Worm (Caenorhabditis elegans) whole organism, mixed stage, embryonic: ENCODE data around the gene ser-1.

Source experiments
- M03D4.4 ChIP-seq: sonication (generic microtip); optimal IDR thresholded peaks from 2 replicates; lab custom pipeline; 2017; ENCODE audit warnings: mild to moderate bottlenecking, missing genetic modification characterization, missing compliant biosample characterization
- bed-3 ChIP-seq: fragments of 200-800 bp; sonication (Bioruptor generic); optimal IDR thresholded peaks from 3 replicates; lab custom pipeline; 2018; ENCODE audit warnings: mild to moderate bottlenecking, missing genetic modification characterization, moderate library complexity, missing compliant biosample characterization
- blmp-1 ChIP-seq: fragments of 150-350 bp; optimal IDR thresholded peaks from 2 replicates; lab custom pipeline; 2014; ENCODE audit warnings: missing biosample characterization, missing genetic modification characterization
- ceh-39 ChIP-seq: fragments of 150-350 bp; optimal IDR thresholded peaks from 2 replicates; lab custom pipeline; 2014; ENCODE audit warnings: missing biosample characterization, missing genetic modification characterization
- ceh-43 ChIP-seq: fragments of 200-800 bp; sonication (Bioruptor generic); optimal IDR thresholded peaks from 2 replicates; lab custom pipeline; 2018; ENCODE audit warnings: mild to moderate bottlenecking, missing genetic modification characterization, moderate library complexity, missing compliant biosample characterization
- ceh-83 ChIP-seq: fragments of 200-800 bp; sonication (Bioruptor generic); optimal IDR thresholded peaks from 2 replicates; lab custom pipeline; 2018; ENCODE audit warnings: mild to moderate bottlenecking, missing genetic modification characterization, missing compliant biosample characterization
- ces-1 ChIP-seq: fragments of 150-350 bp; optimal IDR thresholded peaks from 2 replicates; lab custom pipeline; 2014; ENCODE audit warnings: missing biosample characterization, missing genetic modification reagents, missing genetic modification characterization
- cnd-1 ChIP-seq: fragments of 200-800 bp; sonication (Bioruptor generic); optimal IDR thresholded peaks from 2 replicates; lab custom pipeline; 2018; ENCODE audit warnings: mild to moderate bottlenecking, missing genetic modification characterization, missing compliant biosample characterization
- drap-1 ChIP-seq: fragments of 200-800 bp; sonication (Bioruptor generic); optimal IDR thresholded peaks from 3 replicates; lab custom pipeline; 2018; ENCODE audit warnings: mild to moderate bottlenecking, missing genetic modification characterization, missing compliant biosample characterization
- elt-1 ChIP-seq: sonication (generic microtip); optimal IDR thresholded peaks from 2 replicates; lab custom pipeline; 2017; ENCODE audit warnings: missing genetic modification characterization, mild to moderate bottlenecking, missing compliant biosample characterization, antibody characterized with exemption, moderate library complexity, borderline replicate concordance; ENCODE audit not compliant: insufficient read depth
- ham-2 ChIP-seq: fragments of 200-800 bp; sonication (Bioruptor generic); optimal IDR thresholded peaks from 2 replicates; lab custom pipeline; 2018; ENCODE audit warnings: mild to moderate bottlenecking, missing genetic modification characterization, missing compliant biosample characterization
- hlh-1 ChIP-seq: fragments of 150-350 bp; optimal IDR thresholded peaks from 2 replicates; lab custom pipeline; 2014; ENCODE audit warnings: missing biosample characterization, missing genetic modification reagents, missing genetic modification characterization
- lin-13 ChIP-seq: fragments of 150-350 bp; optimal IDR thresholded peaks from 2 replicates; lab custom pipeline; 2014; ENCODE audit warnings: missing biosample characterization, missing genetic modification characterization
- lin-32 ChIP-seq: fragments of 200-800 bp; sonication (Bioruptor generic); optimal IDR thresholded peaks from 2 replicates; lab custom pipeline; 2018; ENCODE audit warnings: mild to moderate bottlenecking, missing genetic modification characterization, missing compliant biosample characterization
- lsy-2 ChIP-seq: fragments of 150-350 bp; optimal IDR thresholded peaks from 2 replicates; lab custom pipeline; 2014; ENCODE audit warnings: missing biosample characterization, missing genetic modification characterization
- mep-1 ChIP-seq: fragments of 150-350 bp; optimal IDR thresholded peaks from 2 replicates; lab custom pipeline; 2017; ENCODE audit warnings: missing biosample characterization, missing genetic modification reagents, missing genetic modification characterization, inconsistent platforms
- mls-2 ChIP-seq: sonication (generic microtip); optimal IDR thresholded peaks from 2 replicates; lab custom pipeline; 2016; ENCODE audit warnings: mild to moderate bottlenecking, missing genetic modification characterization, moderate library complexity, missing compliant biosample characterization
- nhr-12 ChIP-seq: fragments of 150-350 bp; optimal IDR thresholded peaks from 2 replicates; lab custom pipeline; 2014; ENCODE audit warnings: missing biosample characterization, missing genetic modification characterization
- nhr-237 ChIP-seq: fragments of 150-350 bp; optimal IDR thresholded peaks from 2 replicates; lab custom pipeline; 2014; ENCODE audit warnings: missing biosample characterization, missing genetic modification characterization
- nhr-28 ChIP-seq: fragments of 150-350 bp; optimal IDR thresholded peaks from 2 replicates; lab custom pipeline; 2014; ENCODE audit warnings: missing biosample characterization, missing genetic modification characterization
- nhr-76 ChIP-seq: sonication (generic microtip); optimal IDR thresholded peaks from 2 replicates; lab custom pipeline; 2017; ENCODE audit warnings: missing biosample characterization, missing genetic modification characterization
- pha-4 ChIP-seq: fragments of 150-350 bp; optimal IDR thresholded peaks from 2 replicates; lab custom pipeline; 2018; ENCODE audit warnings: missing biosample characterization, missing genetic modification reagents, missing genetic modification characterization
- sem-2 ChIP-seq: fragments of 200-800 bp; sonication (Bioruptor generic); optimal IDR thresholded peaks from 2 replicates; lab custom pipeline; 2018; ENCODE audit warnings: mild to moderate bottlenecking, missing genetic modification characterization, missing compliant biosample characterization
- snpc-4 ChIP-seq: fragments of 150-350 bp; optimal IDR thresholded peaks from 2 replicates; lab custom pipeline; 2014; ENCODE audit warnings: missing biosample characterization, missing genetic modification characterization
- sptf-1 ChIP-seq: sonication (generic microtip); optimal IDR thresholded peaks from 2 replicates; lab custom pipeline; 2017; ENCODE audit warnings: mild to moderate bottlenecking, missing genetic modification characterization, moderate library complexity, missing compliant biosample characterization
- tbx-8 ChIP-seq: fragments of 200-800 bp; sonication (Bioruptor generic); optimal IDR thresholded peaks from 2 replicates; lab custom pipeline; 2018; ENCODE audit warnings: mild to moderate bottlenecking, missing genetic modification characterization, moderate library complexity, missing compliant biosample characterization
- unc-120 ChIP-seq: sonication (generic microtip); optimal IDR thresholded peaks from 2 replicates; lab custom pipeline; 2017; ENCODE audit warnings: missing genetic modification characterization, missing compliant biosample characterization; ENCODE audit not compliant: poor library complexity, severe bottlenecking
- unc-39 ChIP-seq: fragments of 150-350 bp; optimal IDR thresholded peaks from 2 replicates; lab custom pipeline; 2014; ENCODE audit warnings: missing biosample characterization, missing genetic modification characterization
- unc-62 ChIP-seq: fragments of 150-350 bp; optimal IDR thresholded peaks from 2 replicates; lab custom pipeline; 2014; ENCODE audit warnings: missing biosample characterization, missing genetic modification reagents, missing genetic modification characterization
- zip-8 ChIP-seq: fragments of 150-350 bp; optimal IDR thresholded peaks from 2 replicates; lab custom pipeline; 2014; ENCODE audit warnings: missing biosample characterization, missing genetic modification characterization
- ztf-11 ChIP-seq: fragments of 150-350 bp; optimal IDR thresholded peaks from 2 replicates; lab custom pipeline; 2014; ENCODE audit warnings: missing biosample characterization, missing genetic modification characterization

ser-1 gene

ce11 chrX:16590803-16591202 lies 11.3 kb downstream of the ser-1 start:
- TF ChIP-seq ces-1 (GFP tag; lab: Kevin White, UChicago): peak; percentile 1
- TF ChIP-seq nhr-28: no peak
- TF ChIP-seq bed-3 (GFP tag; lab: Kevin White, UChicago): peak; percentile 41
- peak; percentile 79 for TF ChIP-seq mls-2 (tag; lab: Kevin White, UChicago)
- TF ChIP-seq nhr-12 (tag; lab: Kevin White, UChicago): no peak
- TF ChIP-seq tbx-8 (GFP tag; lab: Kevin White, UChicago): peak; percentile 8
- peak; percentile 29 for TF ChIP-seq unc-62 (GFP tag; lab: Kevin White, UChicago)
- peak; percentile 81 for TF ChIP-seq M03D4.4 (tag; lab: Kevin White, UChicago)
- peak; percentile 82 for TF ChIP-seq drap-1 (GFP tag; lab: Kevin White, UChicago)
- peak; percentile 48 for TF ChIP-seq unc-120 (tag; lab: Kevin White, UChicago)
- peak; percentile 84 for TF ChIP-seq sptf-1 (tag; lab: Kevin White, UChicago)
- peak; percentile 69 for TF ChIP-seq mep-1 (tag; lab: Kevin White, UChicago)
- TF ChIP-seq nhr-237 (tag; lab: Kevin White, UChicago): no peak
- no peak for TF ChIP-seq blmp-1 (tag; lab: Kevin White, UChicago)
- peak; percentile 55 for TF ChIP-seq ham-2
- peak; percentile 9 for TF ChIP-seq lin-13
- no peak for TF ChIP-seq snpc-4
- TF ChIP-seq lin-32: peak; percentile 33
- TF ChIP-seq ceh-83 (GFP tag; lab: Kevin White, UChicago): peak; percentile 81
- TF ChIP-seq sem-2: peak; percentile 47
- no peak for TF ChIP-seq ceh-39
- TF ChIP-seq ceh-43 (GFP tag; lab: Kevin White, UChicago): peak; percentile 59
- no peak for TF ChIP-seq zip-8 (tag; lab: Kevin White, UChicago)
- peak; percentile 79 for TF ChIP-seq cnd-1 (tag; lab: Kevin White, UChicago)
- peak; percentile 21 for TF ChIP-seq pha-4 (tag; lab: Kevin White, UChicago)
- no peak for TF ChIP-seq hlh-1 (tag; lab: Kevin White, UChicago)
- peak; percentile 21 for TF ChIP-seq lsy-2 (tag; lab: Kevin White, UChicago)

- TF ChIP-seq sem-2: no peak
- TF ChIP-seq mls-2 (tag; lab: Kevin White, UChicago): no peak
- TF ChIP-seq ztf-11 (tag; lab: Kevin White, UChicago): no peak
- TF ChIP-seq unc-120 (tag; lab: Kevin White, UChicago): no peak
- no peak for TF ChIP-seq M03D4.4 (tag; lab: Kevin White, UChicago)
- TF ChIP-seq nhr-76 (tag; lab: Kevin White, UChicago): no peak
- TF ChIP-seq ham-2: no peak
- TF ChIP-seq ceh-39: no peak
- no peak for TF ChIP-seq unc-39 (tag; lab: Kevin White, UChicago)
- TF ChIP-seq cnd-1 (tag; lab: Kevin White, UChicago): no peak
- no peak for TF ChIP-seq ceh-43 (GFP tag; lab: Kevin White, UChicago)
- no peak for TF ChIP-seq zip-8 (tag; lab: Kevin White, UChicago)
Observed at ce11 chrX:16591533-16591932, 12.0 kb downstream of the ser-1 start.

ce11 chrX:16594931-16595330 lies 15.4 kb downstream of the ser-1 start, which contains the start of gene cdh-9:
Gene cdh-9, plus strand, starts transcription at chrX:16595231.
- no peak for TF ChIP-seq unc-62 (GFP tag; lab: Kevin White, UChicago)
- TF ChIP-seq zip-8 (tag; lab: Kevin White, UChicago): no peak
- no peak for TF ChIP-seq blmp-1 (tag; lab: Kevin White, UChicago)

- TF ChIP-seq nhr-237 (tag; lab: Kevin White, UChicago): no peak
- no peak for TF ChIP-seq nhr-28
- TF ChIP-seq elt-1 (tag; lab: Kevin White, UChicago): peak; percentile 71
- TF ChIP-seq sptf-1 (tag; lab: Kevin White, UChicago): peak; percentile 25
- TF ChIP-seq ham-2: peak; percentile 28
- peak; percentile 97 for TF ChIP-seq ces-1 (GFP tag; lab: Kevin White, UChicago)
Observed at ce11 chrX:16595522-16596282, 16.2 kb downstream of the ser-1 start.
